Fruit fly (Drosophila melanogaster) whole organism, embryonic: Measurements from ENCODE around the gene tank.

Experiments used
- ATbp ChIP-seq: fragments of 200-800 bp; sonication (Bioruptor generic); optimal IDR thresholded peaks from 2 replicates; lab custom pipeline; 2017; ENCODE audit warnings: missing biosample characterization, mild to moderate bottlenecking, missing genetic modification characterization, missing genetic modification reagents
- Asciz ChIP-seq: fragments of 200-800 bp; sonication (Bioruptor generic); optimal IDR thresholded peaks from 2 replicates; lab custom pipeline; 2017; ENCODE audit warnings: missing biosample characterization, mild to moderate bottlenecking, missing genetic modification characterization, missing genetic modification reagents
- Atf6 ChIP-seq: fragments of 200-800 bp; sonication (Bioruptor generic); IDR thresholded peaks from 2 replicates; pipeline ENCODE4 v1.3.6; 2022; ENCODE audit warnings: missing biosample characterization, missing genetic modification characterization
- Awh ChIP-seq: fragments of 200-800 bp; sonication (Bioruptor generic); IDR thresholded peaks from 2 replicates; pipeline ENCODE4, ENCODE4 v1.3.6; 2022; ENCODE audit warnings: missing biosample characterization, missing genetic modification characterization
- Bteb2 ChIP-seq: fragments of 200-800 bp; sonication (Bioruptor generic); optimal IDR thresholded peaks from 2 replicates; lab custom pipeline; 2016; ENCODE audit warnings: missing biosample characterization, missing genetic modification characterization
- CG10267 ChIP-seq: fragments of 200-800 bp; sonication (Bioruptor generic); optimal IDR thresholded peaks from 2 replicates; lab custom pipeline; 2018; ENCODE audit warnings: missing biosample characterization, mild to moderate bottlenecking, missing genetic modification characterization, moderate library complexity
- CG11696 ChIP-seq: fragments of 200-800 bp; sonication (Bioruptor generic); IDR thresholded peaks from 2 replicates; pipeline ENCODE4 v1.3.6; 2022; ENCODE audit warnings: missing biosample characterization, missing genetic modification characterization
- CG12219 ChIP-seq: fragments of 200-800 bp; sonication (Bioruptor generic); optimal IDR thresholded peaks from 3 replicates; lab custom pipeline; 2018; ENCODE audit warnings: missing biosample characterization, mild to moderate bottlenecking, missing genetic modification characterization
- CG12299 ChIP-seq: fragments of 200-800 bp; sonication (Bioruptor generic); optimal IDR thresholded peaks from 2 replicates; lab custom pipeline; 2018; ENCODE audit warnings: missing biosample characterization, mild to moderate bottlenecking, missing genetic modification characterization
- CG13296 ChIP-seq: fragments of 200-800 bp; sonication (Bioruptor generic); optimal IDR thresholded peaks from 3 replicates; lab custom pipeline; 2018; ENCODE audit warnings: missing biosample characterization, mild to moderate bottlenecking, missing genetic modification characterization
- CG15011 ChIP-seq: fragments of 200-800 bp; sonication (Bioruptor generic); optimal IDR thresholded peaks from 3 replicates; lab custom pipeline; 2018; ENCODE audit warnings: missing biosample characterization, mild to moderate bottlenecking, missing genetic modification characterization
- CG1529 ChIP-seq: fragments of 200-800 bp; sonication (Bioruptor generic); optimal IDR thresholded peaks from 3 replicates; lab custom pipeline; 2018; ENCODE audit warnings: missing biosample characterization, missing genetic modification characterization
- CG17359 ChIP-seq: fragments of 200-800 bp; sonication (Bioruptor generic); optimal IDR thresholded peaks from 3 replicates; lab custom pipeline; 2018; ENCODE audit warnings: missing biosample characterization, mild to moderate bottlenecking, missing genetic modification characterization, moderate library complexity
- CG18599 ChIP-seq: fragments of 200-800 bp; sonication (Bioruptor generic); optimal IDR thresholded peaks from 3 replicates; lab custom pipeline; 2017; ENCODE audit warnings: missing biosample characterization, missing genetic modification characterization, mild to moderate bottlenecking, moderate library complexity, missing genetic modification reagents
- CG3847 ChIP-seq: fragments of 200-800 bp; sonication (Bioruptor generic); IDR thresholded peaks from 2 replicates; pipeline ENCODE4 v1.3.6; 2022; ENCODE audit warnings: missing biosample characterization, missing genetic modification characterization
- CG6689 ChIP-seq: fragments of 200-800 bp; sonication (Bioruptor generic); IDR thresholded peaks from 2 replicates; pipeline ENCODE4 v1.3.6; 2022; ENCODE audit warnings: missing biosample characterization, missing genetic modification characterization
- CG7963 ChIP-seq: fragments of 200-800 bp; sonication (Bioruptor generic); IDR thresholded peaks from 3 replicates; pipeline ENCODE4 v1.3.6; 2022; ENCODE audit warnings: missing biosample characterization, missing genetic modification characterization; ENCODE audit not compliant: partially characterized antibody
- CG7987 ChIP-seq: fragments of 200-800 bp; sonication (Bioruptor generic); optimal IDR thresholded peaks from 2 replicates; lab custom pipeline; 2018; ENCODE audit warnings: missing biosample characterization, mild to moderate bottlenecking, missing genetic modification characterization, moderate library complexity
- CG9215 ChIP-seq: fragments of 200-800 bp; sonication (Bioruptor generic); IDR thresholded peaks from 2 replicates; pipeline ENCODE4 v1.3.6; 2022; ENCODE audit warnings: missing biosample characterization, missing genetic modification characterization
- CG9609 ChIP-seq: fragments of 200-800 bp; sonication (Bioruptor generic); optimal IDR thresholded peaks from 3 replicates; lab custom pipeline; 2016; ENCODE audit warnings: missing biosample characterization, missing genetic modification characterization
- Chrac-16 ChIP-seq: fragments of 200-800 bp; sonication (Bioruptor generic); optimal IDR thresholded peaks from 3 replicates; lab custom pipeline; 2016; ENCODE audit warnings: missing biosample characterization, missing genetic modification characterization
- Dfd ChIP-seq, 2 experiments: fragments of >200 bp; optimal IDR thresholded peaks; 2 replicates each; lab custom pipeline; 2017; ENCODE audit warnings: missing biosample characterization in 2 of 2, missing genetic modification characterization in 2 of 2
- Drgx ChIP-seq: fragments of 200-800 bp; sonication (Bioruptor generic); IDR thresholded peaks from 2 replicates; pipeline ENCODE4 v1.3.6; 2022; ENCODE audit warnings: missing biosample characterization, missing genetic modification characterization
- Ets65A ChIP-seq: fragments of 200-800 bp; sonication (Bioruptor generic); peaks from one replicate; lab custom pipeline; 2016; ENCODE audit warnings: missing biosample characterization, missing genetic modification characterization
- Hey ChIP-seq: fragments of 200-800 bp; sonication (Bioruptor generic); optimal IDR thresholded peaks from 3 replicates; lab custom pipeline; 2018; ENCODE audit warnings: missing biosample characterization, mild to moderate bottlenecking, missing genetic modification characterization
- Med ChIP-seq: fragments of 200-800 bp; sonication (Bioruptor generic); peaks from one replicate; lab custom pipeline; 2016; ENCODE audit warnings: missing biosample characterization, missing genetic modification characterization, mild to moderate bottlenecking, inconsistent platforms, moderate library complexity
- Oaz ChIP-seq: fragments of 200-800 bp; sonication (Bioruptor generic); IDR thresholded peaks from 2 replicates; pipeline ENCODE4 v1.3.6; 2022; ENCODE audit warnings: missing biosample characterization, missing genetic modification characterization
- Ravus ChIP-seq: fragments of 200-800 bp; sonication (Bioruptor generic); IDR thresholded peaks from 2 replicates; pipeline ENCODE4 v1.3.6; 2022; ENCODE audit warnings: missing biosample characterization, missing genetic modification characterization
- Sox100B ChIP-seq: fragments of 200-800 bp; sonication (Bioruptor generic); optimal IDR thresholded peaks from 3 replicates; lab custom pipeline; 2018; ENCODE audit warnings: missing biosample characterization, mild to moderate bottlenecking, missing genetic modification characterization
- Sox102F ChIP-seq: fragments of 200-800 bp; sonication (Bioruptor generic); optimal IDR thresholded peaks from 2 replicates; lab custom pipeline; 2018; ENCODE audit warnings: missing biosample characterization, mild to moderate bottlenecking, missing genetic modification characterization, moderate library complexity
- TFAM ChIP-seq: fragments of 200-800 bp; sonication (Bioruptor generic); optimal IDR thresholded peaks from 2 replicates; lab custom pipeline; 2017; ENCODE audit warnings: missing biosample characterization, missing genetic modification characterization, inconsistent platforms
- Taf1 ChIP-seq: fragments of 200-800 bp; sonication (Bioruptor generic); IDR thresholded peaks from 2 replicates; pipeline ENCODE4 v1.3.6; 2022; ENCODE audit warnings: missing biosample characterization, missing genetic modification characterization
- ab ChIP-seq: fragments of 200-800 bp; sonication (Bioruptor generic); optimal IDR thresholded peaks from 2 replicates; lab custom pipeline; 2016; ENCODE audit warnings: missing biosample characterization, missing genetic modification characterization
- amos ChIP-seq: fragments of 200-800 bp; sonication (Bioruptor generic); IDR thresholded peaks from 2 replicates; pipeline ENCODE4 v1.3.6; 2022; ENCODE audit warnings: missing biosample characterization, missing genetic modification characterization; ENCODE audit not compliant: partially characterized antibody
- ap ChIP-seq: fragments of 200-800 bp; sonication (Bioruptor generic); IDR thresholded peaks from 2 replicates; pipeline ENCODE4 v1.3.6; 2022; ENCODE audit warnings: missing biosample characterization, missing genetic modification characterization
- ase ChIP-seq: fragments of 200-800 bp; sonication (Bioruptor generic); IDR thresholded peaks from 3 replicates; pipeline ENCODE4 v1.3.6; 2022; ENCODE audit warnings: missing biosample characterization, missing genetic modification characterization
- danr ChIP-seq: fragments of 200-800 bp; sonication (Bioruptor generic); IDR thresholded peaks from 2 replicates; pipeline ENCODE4 v1.3.6; 2022; ENCODE audit warnings: missing biosample characterization, missing genetic modification characterization
- dimm ChIP-seq: fragments of 200-800 bp; sonication (Bioruptor generic); IDR thresholded peaks from 2 replicates; pipeline ENCODE4 v1.3.6; 2022; ENCODE audit warnings: missing biosample characterization, missing genetic modification characterization
- fd96Cb ChIP-seq: fragments of 200-800 bp; sonication (Bioruptor generic); optimal IDR thresholded peaks from 2 replicates; lab custom pipeline; 2018; ENCODE audit warnings: missing biosample characterization, mild to moderate bottlenecking, missing genetic modification characterization, moderate library complexity
- gsb-n ChIP-seq: fragments of 200-800 bp; sonication (Bioruptor generic); optimal IDR thresholded peaks from 3 replicates; lab custom pipeline; 2018; ENCODE audit warnings: missing biosample characterization, mild to moderate bottlenecking, missing genetic modification characterization
- ham ChIP-seq: fragments of 200-800 bp; sonication (Bioruptor generic); IDR thresholded peaks from 2 replicates; pipeline ENCODE4 v1.3.6; 2022; ENCODE audit warnings: missing biosample characterization, missing genetic modification characterization
- hkb ChIP-seq, 2 experiments: fragments of 200-800 bp in 1 of 2; fragments of >200 bp in 1 of 2; sonication (Bioruptor generic) in 1 of 2; IDR thresholded peaks in 1 of 2; optimal IDR thresholded peaks in 1 of 2; 2 replicates each; pipeline versions ENCODE4 v1.3.6 to Lab custom; 2017 to 2022; ENCODE audit warnings: missing biosample characterization in 1 of 2, missing genetic modification characterization in 1 of 2
- hth ChIP-seq: fragments of >200 bp; optimal IDR thresholded peaks from 2 replicates; lab custom pipeline; 2017; ENCODE audit warnings: inconsistent platforms
- lmd ChIP-seq: fragments of 200-800 bp; sonication (Bioruptor generic); IDR thresholded peaks from 2 replicates; pipeline ENCODE4 v1.3.6; 2022; ENCODE audit warnings: missing biosample characterization, missing genetic modification characterization
- luna ChIP-seq: fragments of 200-800 bp; sonication (Bioruptor generic); optimal IDR thresholded peaks from 2 replicates; lab custom pipeline; 2016; ENCODE audit warnings: missing biosample characterization, missing genetic modification characterization
- pnt ChIP-seq: fragments of 200-800 bp; sonication (Bioruptor generic); optimal IDR thresholded peaks from 3 replicates; lab custom pipeline; 2016; ENCODE audit warnings: missing biosample characterization, missing genetic modification characterization
- prd ChIP-seq, 3 experiments: fragments of >200 bp in 2 of 3; fragments of 200-800 bp in 1 of 3; sonication (Bioruptor generic) in 1 of 3; optimal IDR thresholded peaks in 2 of 3; IDR thresholded peaks in 1 of 3; 2 replicates in 2 of 3; 3 replicates in 1 of 3; pipeline versions ENCODE4 v1.3.6 to Lab custom; 2017 to 2022; ENCODE audit warnings: missing biosample characterization in 1 of 3, missing genetic modification characterization in 1 of 3
- psq ChIP-seq: fragments of 200-800 bp; sonication (Bioruptor generic); optimal IDR thresholded peaks from 2 replicates; lab custom pipeline; 2017; ENCODE audit warnings: missing biosample characterization, missing genetic modification characterization
- sima ChIP-seq: fragments of 200-800 bp; sonication (Bioruptor generic); optimal IDR thresholded peaks from 2 replicates; lab custom pipeline; 2016; ENCODE audit warnings: missing biosample characterization, missing genetic modification characterization
- sob ChIP-seq: fragments of 200-800 bp; sonication (Bioruptor generic); IDR thresholded peaks from 2 replicates; pipeline ENCODE4 v1.3.6; 2022; ENCODE audit warnings: missing biosample characterization, missing genetic modification characterization
- tgo ChIP-seq: fragments of 200-800 bp; sonication (Bioruptor generic); IDR thresholded peaks from 3 replicates; pipeline ENCODE4 v1.3.6; 2022; ENCODE audit warnings: missing biosample characterization, missing genetic modification characterization

tank gene

DNA sequence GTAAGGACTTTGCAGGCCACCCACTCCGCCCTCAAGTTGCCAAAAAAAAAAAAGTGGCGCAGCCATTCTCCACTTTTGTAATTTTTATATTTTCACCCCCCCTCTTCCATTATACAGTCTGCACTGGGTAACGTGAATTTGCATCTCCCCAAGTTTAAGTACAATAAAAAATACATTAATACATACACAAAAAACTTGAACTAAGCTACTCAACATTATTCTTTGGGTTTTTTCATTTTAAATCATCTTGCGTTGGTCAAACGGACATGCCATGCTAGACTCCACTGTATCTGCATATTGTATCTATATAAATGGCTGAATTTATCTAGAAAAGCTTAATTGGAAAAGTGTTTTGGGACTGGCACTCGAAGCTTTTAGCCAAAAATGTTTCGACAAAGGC is 23.7 kb upstream of the tank start (continued):
- TF ChIP-seq CG9215 = no peak
- peak; percentile 23; the same call in 1 of the 2 replicates for TF ChIP-seq lmd (GFP tag; lab: Robert Waterston, UW)
- no peak for TF ChIP-seq amos
- TF ChIP-seq ase (GFP tag; lab: Robert Waterston, UW) = 0 out of 3 replicates have a peak, but pooled peaks have one; percentile 39
- no peak for TF ChIP-seq Med (GFP tag; lab: Kevin White, UChicago)
- TF ChIP-seq CG12299 (tag; lab: Kevin White, UChicago) = no peak
- TF ChIP-seq ham (GFP tag; lab: Robert Waterston, UW) = no peak
- TF ChIP-seq CG12219 (GFP tag; lab: Kevin White, UChicago) = no peak
- no peak for TF ChIP-seq Sox100B (GFP tag; lab: Kevin White, UChicago)
- TF ChIP-seq Oaz (GFP tag; lab: Robert Waterston, UW) = no peak
- no peak for TF ChIP-seq ap (GFP tag; lab: Robert Waterston, UW)
- TF ChIP-seq CG17359 = no peak
- no peak for TF ChIP-seq TFAM (GFP tag; lab: Kevin White, UChicago)
- 0 out of 2 replicates have a peak, but pooled peaks have one; percentile 15 for TF ChIP-seq Taf1 (GFP tag; lab: Robert Waterston, UW)
- TF ChIP-seq danr (GFP tag; lab: Robert Waterston, UW) = no peak
- no peak for TF ChIP-seq prd (optimal IDR thresholded peaks at IDR 0.05; lab: Kevin White, UChicago)
- peak; percentile 76; the same call in 2 of the 3 replicates for TF ChIP-seq prd (GFP tag; IDR thresholded peaks at IDR 0.05; lab: Robert Waterston, UW)
- TF ChIP-seq ATbp (GFP tag; lab: Kevin White, UChicago) = no peak
- TF ChIP-seq CG11696 (GFP tag; lab: Robert Waterston, UW) = peak; percentile 53; the same call in 1 of the 2 replicates
- TF ChIP-seq ab (GFP tag; lab: Kevin White, UChicago) = no peak
- no peak for TF ChIP-seq Asciz (GFP tag; lab: Kevin White, UChicago)

DNA sequence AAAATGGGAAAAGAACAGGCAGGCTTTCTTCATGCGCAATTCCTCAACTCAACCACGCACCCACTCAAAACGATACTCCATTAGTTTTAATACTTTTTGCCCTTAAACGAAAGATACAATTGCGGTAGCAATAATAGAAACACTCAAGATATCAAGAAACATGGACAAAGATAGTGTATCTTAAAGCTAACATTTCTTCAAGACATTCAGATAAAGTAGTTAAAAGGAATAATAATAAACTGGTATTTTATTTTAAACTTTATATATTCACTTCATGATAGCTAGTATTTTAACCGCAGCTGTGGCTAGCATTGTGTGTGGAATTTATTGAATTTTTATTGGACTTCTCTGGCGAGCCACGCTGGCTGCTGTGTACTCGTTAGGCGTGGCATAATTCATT is 18.3 kb upstream of the tank start:
- TF ChIP-seq pnt (peak; percentile 31), CG17359 (peak; percentile 82), sob (no peak), CG6689 (GFP tag; lab: Robert Waterston, UW) (peak; percentile 72), CG15011 (GFP tag; lab: Kevin White, UChicago) (peak; percentile 45), Ets65A (GFP tag; lab: Kevin White, UChicago) (no peak), gsb-n (tag; lab: Kevin White, UChicago) (peak; percentile 59), psq (GFP tag; lab: Kevin White, UChicago) (no peak), dimm (GFP tag; lab: Robert Waterston, UW) (no peak), fd96Cb (tag; lab: Kevin White, UChicago) (peak; percentile 73), luna (GFP tag; lab: Kevin White, UChicago) (no peak), Bteb2 (no peak), Chrac-16 (GFP tag; lab: Kevin White, UChicago) (peak; percentile 52), CG3847 (GFP tag; lab: Robert Waterston, UW) (no peak), hth (no peak), CG10267 (peak; percentile 72), tgo (GFP tag; lab: Robert Waterston, UW) (peak; percentile 30; the same call in 1 of the 3 replicates), Hey (no peak), Ravus (no peak), Drgx (GFP tag; lab: Robert Waterston, UW) (no peak), CG1529 (peak; percentile 38), CG7963 (no peak), Atf6 (GFP tag; lab: Robert Waterston, UW) (peak; percentile 53; the same call in 1 of the 2 replicates), Sox102F (GFP tag; lab: Kevin White, UChicago) (peak; percentile 57), hkb (optimal IDR thresholded peaks at IDR 0.05; lab: Kevin White, UChicago) (no peak), hkb (GFP tag; IDR thresholded peaks at IDR 0.05; lab: Robert Waterston, UW) (peak; percentile 68), Dfd (GFP tag; optimal IDR thresholded peaks at IDR 0.05; lab: Kevin White, UChicago) (no peak), sima (GFP tag; lab: Kevin White, UChicago) (no peak), Awh (GFP tag; lab: Robert Waterston, UW) (peak; percentile 61; the same call in 1 of the 2 replicates), CG18599 (GFP tag; lab: Kevin White, UChicago) (peak; percentile 80), CG7987 (GFP tag; lab: Kevin White, UChicago) (peak; percentile 10), CG9609 (GFP tag; lab: Kevin White, UChicago) (no peak), CG13296 (GFP tag; lab: Kevin White, UChicago) (peak; percentile 53)
